Worm (Caenorhabditis elegans) whole organism, late embryonic: Measurements from ENCODE around the gene F10G2.4.
"Not testable (repeated sequence)": the region's sequence is repeated elsewhere in the genome, so short reads cannot be mapped to it uniquely, and the experiment has no call there.

Experiments
- F13H6.1 ChIP-seq: sonication (generic microtip); optimal IDR thresholded peaks from 2 replicates; lab custom pipeline; 2016; ENCODE audit warnings: missing genetic modification characterization, missing compliant biosample characterization
- ceh-31 ChIP-seq: sonication (generic microtip); optimal IDR thresholded peaks from 2 replicates; lab custom pipeline; 2016; ENCODE audit warnings: missing genetic modification characterization, missing compliant biosample characterization
- dve-1 ChIP-seq: sonication (generic microtip); optimal IDR thresholded peaks from 2 replicates; lab custom pipeline; 2017; ENCODE audit warnings: antibody characterized with exemption, mild to moderate bottlenecking, missing genetic modification characterization, missing compliant biosample characterization
- ets-4 ChIP-seq: sonication (generic microtip); optimal IDR thresholded peaks from 2 replicates; lab custom pipeline; 2016; ENCODE audit warnings: missing genetic modification characterization, missing compliant biosample characterization
- nhr-232 ChIP-seq: sonication (generic microtip); optimal IDR thresholded peaks from 2 replicates; lab custom pipeline; 2016; ENCODE audit warnings: missing genetic modification characterization, missing compliant biosample characterization
- zip-5 ChIP-seq: sonication (generic microtip); optimal IDR thresholded peaks from 2 replicates; lab custom pipeline; 2016; ENCODE audit warnings: missing genetic modification characterization, missing compliant biosample characterization

DNA sequence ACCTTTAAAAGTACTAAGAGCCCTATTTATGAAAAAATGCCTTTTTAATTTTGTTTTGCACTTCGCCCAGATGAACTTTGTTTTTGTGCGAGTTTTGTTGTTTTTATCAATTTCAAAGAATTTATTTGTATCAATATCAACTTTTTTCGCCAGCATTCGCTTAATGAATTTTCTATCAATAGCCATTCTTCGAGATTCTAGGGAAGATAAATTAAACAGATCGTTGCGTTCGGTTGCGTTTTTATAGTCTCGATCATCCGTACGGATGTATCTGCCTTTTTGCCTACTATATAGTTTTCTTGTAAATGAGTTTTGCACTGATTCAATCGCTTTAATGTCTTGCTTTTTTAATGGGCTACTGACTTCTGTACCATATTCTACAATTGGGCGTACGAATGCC, 18.5 kb downstream of the F10G2.4 start, which contains the start of gene nhr-147:
- TF ChIP-seq ets-4 (tag; lab: Kevin White, UChicago); F13H6.1 (tag; lab: Kevin White, UChicago); nhr-232; ceh-31 (tag; lab: Kevin White, UChicago); dve-1 (tag; lab: Kevin White, UChicago); zip-5: not testable (repeated sequence)
